Fruit fly (Drosophila melanogaster): ENCODE results near the gene Hrs.

dm6 chr2L:2730756-2731155 is 9.0 kb upstream of the Hrs start:
- TF ChIP-seq psq (optimal IDR thresholded peaks at IDR 0.05) (no peak), EcR (GFP tag; optimal IDR thresholded peaks at IDR 0.05) (no peak)

Data from whole organism.